Worm (Caenorhabditis elegans) whole organism, L1 larva: ENCODE results near the gene pir-1.
A peak's percentile ranks its signal among the peaks of the same experiment; 100 is the strongest.

Source experiments
- Y116A8C.19 ChIP-seq: sonication (generic microtip); optimal IDR thresholded peaks from 2 replicates; lab custom pipeline; 2016; ENCODE audit warnings: missing compliant biosample characterization, missing genetic modification characterization, borderline replicate concordance
- lin-39 ChIP-seq: fragments of 150-350 bp; optimal IDR thresholded peaks from 2 replicates; lab custom pipeline; 2014; ENCODE audit warnings: missing biosample characterization, missing genetic modification reagents, missing genetic modification characterization
- pqm-1 ChIP-seq: sonication (generic microtip); optimal IDR thresholded peaks from 3 replicates; lab custom pipeline; 2017; ENCODE audit warnings: missing biosample characterization, missing genetic modification characterization
- snpc-4 ChIP-seq: fragments of 150-350 bp; optimal IDR thresholded peaks from 2 replicates; lab custom pipeline; 2014; ENCODE audit warnings: missing biosample characterization, missing genetic modification characterization
- zip-4 ChIP-seq: fragments of 200-800 bp; sonication (Bioruptor generic); optimal IDR thresholded peaks from 2 replicates; lab custom pipeline; 2018; ENCODE audit warnings: mild to moderate bottlenecking, missing genetic modification characterization, moderate library complexity, missing compliant biosample characterization
- ztf-11 ChIP-seq, 2 experiments: sonication (generic microtip); optimal IDR thresholded peaks; 2 replicates each; lab custom pipeline; 2016 to 2017; ENCODE audit warnings: missing genetic modification characterization in 2 of 2, missing biosample characterization in 1 of 2, missing compliant biosample characterization in 1 of 2

ce11 chrII:9211684-9212083, 34.6 kb downstream of the pir-1 start:
- peak; percentile 92 for TF ChIP-seq snpc-4 (tag; lab: Kevin White, UChicago)
- no peak for TF ChIP-seq lin-39 (tag; lab: Kevin White, UChicago)
- no peak for TF ChIP-seq ztf-11 (tag; optimal IDR thresholded peaks at IDR 0.05; lab: Kevin White, UChicago)
- TF ChIP-seq pqm-1 = no peak
- no peak for TF ChIP-seq zip-4 (GFP tag; lab: Kevin White, UChicago)
- TF ChIP-seq Y116A8C.19 (tag; lab: Kevin White, UChicago) = no peak
